Fruit fly (Drosophila melanogaster) whole organism, embryonic: ENCODE results near the gene CCHa2.

Experiments used
- Asciz ChIP-seq: fragments of 200-800 bp; sonication (Bioruptor generic); optimal IDR thresholded peaks from 2 replicates; lab custom pipeline; 2017; ENCODE audit warnings: missing biosample characterization, mild to moderate bottlenecking, missing genetic modification characterization, missing genetic modification reagents
- Atf6 ChIP-seq: fragments of 200-800 bp; sonication (Bioruptor generic); IDR thresholded peaks from 2 replicates; pipeline ENCODE4 v1.3.6; 2022; ENCODE audit warnings: missing biosample characterization, missing genetic modification characterization
- B-H2 ChIP-seq: fragments of 200-800 bp; sonication (Bioruptor generic); optimal IDR thresholded peaks from 2 replicates; lab custom pipeline; 2018; ENCODE audit warnings: missing biosample characterization, mild to moderate bottlenecking, missing genetic modification characterization
- CG10462 ChIP-seq: fragments of 200-800 bp; sonication (Bioruptor generic); optimal IDR thresholded peaks from 2 replicates; lab custom pipeline; 2016; ENCODE audit warnings: missing biosample characterization, missing genetic modification characterization
- CG11504 ChIP-seq: fragments of 200-800 bp; sonication (Bioruptor generic); optimal IDR thresholded peaks from 3 replicates; lab custom pipeline; 2019; ENCODE audit warnings: missing biosample characterization, mild to moderate bottlenecking, missing genetic modification characterization, moderate library complexity
- CG12391 ChIP-seq: fragments of 200-800 bp; sonication (Bioruptor generic); optimal IDR thresholded peaks from 3 replicates; lab custom pipeline; 2018; ENCODE audit warnings: missing biosample characterization, mild to moderate bottlenecking, missing genetic modification characterization, moderate library complexity
- CG12659 ChIP-seq: fragments of 200-800 bp; sonication (Bioruptor generic); optimal IDR thresholded peaks from 3 replicates; lab custom pipeline; 2017; ENCODE audit warnings: mild to moderate bottlenecking, missing biosample characterization, missing genetic modification reagents, missing genetic modification characterization
- CG13424 ChIP-seq: fragments of 200-800 bp; sonication (Bioruptor generic); optimal IDR thresholded peaks from 2 replicates; lab custom pipeline; 2019; ENCODE audit warnings: missing biosample characterization, mild to moderate bottlenecking, missing genetic modification characterization, moderate library complexity
- CG15601 ChIP-seq: fragments of 200-800 bp; sonication (Bioruptor generic); optimal IDR thresholded peaks from 3 replicates; lab custom pipeline; 2019; ENCODE audit warnings: missing biosample characterization, mild to moderate bottlenecking, missing genetic modification characterization, moderate library complexity
- CG17359 ChIP-seq: fragments of 200-800 bp; sonication (Bioruptor generic); optimal IDR thresholded peaks from 3 replicates; lab custom pipeline; 2018; ENCODE audit warnings: missing biosample characterization, mild to moderate bottlenecking, missing genetic modification characterization, moderate library complexity
- CG17568 ChIP-seq: fragments of 200-800 bp; sonication (Bioruptor generic); optimal IDR thresholded peaks from 2 replicates; lab custom pipeline; 2018; ENCODE audit warnings: missing biosample characterization, mild to moderate bottlenecking, missing genetic modification characterization, moderate library complexity
- CG18599 ChIP-seq: fragments of 200-800 bp; sonication (Bioruptor generic); optimal IDR thresholded peaks from 3 replicates; lab custom pipeline; 2017; ENCODE audit warnings: missing biosample characterization, missing genetic modification characterization, mild to moderate bottlenecking, moderate library complexity, missing genetic modification reagents
- CG18619 ChIP-seq: fragments of 200-800 bp; sonication (Bioruptor generic); optimal IDR thresholded peaks from 3 replicates; lab custom pipeline; 2017; ENCODE audit warnings: missing biosample characterization, mild to moderate bottlenecking, missing genetic modification characterization
- CG30431 ChIP-seq: fragments of 200-800 bp; sonication (Bioruptor generic); optimal IDR thresholded peaks from 2 replicates; lab custom pipeline; 2017; ENCODE audit warnings: missing biosample characterization, missing genetic modification characterization
- CG4360 ChIP-seq: fragments of 200-800 bp; sonication (Bioruptor generic); IDR thresholded peaks from 2 replicates; pipeline ENCODE4 v1.3.6; 2022; ENCODE audit warnings: missing biosample characterization, missing genetic modification characterization
- CG6765 ChIP-seq: fragments of 200-800 bp; sonication (Bioruptor generic); optimal IDR thresholded peaks from 3 replicates; lab custom pipeline; 2017; ENCODE audit warnings: missing biosample characterization, mild to moderate bottlenecking, missing genetic modification characterization
- CG7987 ChIP-seq: fragments of 200-800 bp; sonication (Bioruptor generic); optimal IDR thresholded peaks from 2 replicates; lab custom pipeline; 2018; ENCODE audit warnings: missing biosample characterization, mild to moderate bottlenecking, missing genetic modification characterization, moderate library complexity
- CG8290 ChIP-seq, 3 experiments: fragments of 200-800 bp; sonication (Bioruptor generic); optimal IDR thresholded peaks; 2 replicates each; lab custom pipeline; 2016 to 2019; ENCODE audit warnings: missing biosample characterization in 3 of 3, missing genetic modification characterization in 3 of 3, mild to moderate bottlenecking in 2 of 3, moderate library complexity in 1 of 3
- CG9437 ChIP-seq: fragments of 200-800 bp; sonication (Bioruptor generic); optimal IDR thresholded peaks from 2 replicates; lab custom pipeline; 2018; ENCODE audit warnings: missing biosample characterization, mild to moderate bottlenecking, missing genetic modification characterization
- CG9727 ChIP-seq: fragments of 200-800 bp; sonication (Bioruptor generic); optimal IDR thresholded peaks from 3 replicates; lab custom pipeline; 2017; ENCODE audit warnings: missing biosample characterization, mild to moderate bottlenecking, missing genetic modification characterization
- CG9817 ChIP-seq: fragments of 200-800 bp; sonication (Bioruptor generic); optimal IDR thresholded peaks from 2 replicates; lab custom pipeline; 2018; ENCODE audit warnings: missing biosample characterization, mild to moderate bottlenecking, missing genetic modification characterization, moderate library complexity
- Dip2 ChIP-seq: fragments of 200-800 bp; sonication (Bioruptor generic); IDR thresholded peaks from 2 replicates; pipeline ENCODE4 v1.3.6; 2022; ENCODE audit warnings: missing biosample characterization, missing genetic modification characterization
- E2f1 ChIP-seq: fragments of 200-800 bp; sonication (Bioruptor generic); IDR thresholded peaks from 2 replicates; pipeline ENCODE4 v1.3.6; 2022; ENCODE audit warnings: missing biosample characterization, missing genetic modification characterization
- E2f2 ChIP-seq: fragments of 200-800 bp; sonication (Bioruptor generic); IDR thresholded peaks from 2 replicates; pipeline ENCODE4 v1.3.6; 2022; ENCODE audit warnings: missing biosample characterization, missing genetic modification characterization
- Fer3 ChIP-seq: fragments of 200-800 bp; sonication (Bioruptor generic); optimal IDR thresholded peaks from 2 replicates; lab custom pipeline; 2018; ENCODE audit warnings: missing biosample characterization, mild to moderate bottlenecking, missing genetic modification characterization, moderate library complexity
- Hmr ChIP-seq: fragments of 200-800 bp; sonication (Bioruptor generic); optimal IDR thresholded peaks from 3 replicates; lab custom pipeline; 2017; ENCODE audit warnings: mild to moderate bottlenecking, missing biosample characterization, missing genetic modification reagents, missing genetic modification characterization
- Hr39 ChIP-seq: fragments of >200 bp; optimal IDR thresholded peaks from 2 replicates; lab custom pipeline; 2017
- Kr ChIP-seq: fragments of 200-800 bp; sonication (Bioruptor generic); optimal IDR thresholded peaks from 2 replicates; lab custom pipeline; 2017; ENCODE audit warnings: missing biosample characterization, mild to moderate bottlenecking, missing genetic modification characterization
- MESR4 ChIP-seq: fragments of 200-800 bp; sonication (Bioruptor generic); optimal IDR thresholded peaks from 2 replicates; lab custom pipeline; 2018; ENCODE audit warnings: missing biosample characterization, mild to moderate bottlenecking, missing genetic modification characterization, moderate library complexity
- Meics ChIP-seq: fragments of 200-800 bp; sonication (Bioruptor generic); optimal IDR thresholded peaks from 2 replicates; lab custom pipeline; 2017; ENCODE audit warnings: missing biosample characterization, mild to moderate bottlenecking, missing genetic modification characterization
- NfI ChIP-seq: fragments of 200-800 bp; sonication (Bioruptor generic); optimal IDR thresholded peaks from 3 replicates; lab custom pipeline; 2018; ENCODE audit warnings: missing biosample characterization, mild to moderate bottlenecking, missing genetic modification characterization, moderate library complexity
- PHDP ChIP-seq: fragments of 200-800 bp; sonication (Bioruptor generic); optimal IDR thresholded peaks from 3 replicates; lab custom pipeline; 2018; ENCODE audit warnings: missing biosample characterization, mild to moderate bottlenecking, missing genetic modification characterization, moderate library complexity
- Xrp1 ChIP-seq: fragments of 200-800 bp; sonication (Bioruptor generic); IDR thresholded peaks from 2 replicates; pipeline ENCODE4 v1.3.6; 2022; ENCODE audit warnings: missing biosample characterization, missing genetic modification characterization
- bab2 ChIP-seq: fragments of 200-800 bp; sonication (Bioruptor generic); optimal IDR thresholded peaks from 2 replicates; lab custom pipeline; 2016; ENCODE audit warnings: missing biosample characterization, missing genetic modification characterization
- disco-r ChIP-seq: fragments of 200-800 bp; sonication (Bioruptor generic); optimal IDR thresholded peaks from 2 replicates; lab custom pipeline; 2016; ENCODE audit warnings: missing biosample characterization, missing genetic modification characterization
- eve ChIP-seq, 2 experiments: fragments of >200 bp; optimal IDR thresholded peaks; 2 replicates each; lab custom pipeline; 2017; ENCODE audit warnings: missing biosample characterization in 2 of 2, missing genetic modification characterization in 2 of 2
- exex ChIP-seq: fragments of 200-800 bp; sonication (Bioruptor generic); optimal IDR thresholded peaks from 4 replicates; lab custom pipeline; 2018; ENCODE audit warnings: missing biosample characterization, mild to moderate bottlenecking, missing genetic modification characterization, moderate library complexity
- fd3F ChIP-seq: fragments of 200-800 bp; sonication (Bioruptor generic); optimal IDR thresholded peaks from 2 replicates; lab custom pipeline; 2018; ENCODE audit warnings: missing biosample characterization, mild to moderate bottlenecking, missing genetic modification characterization, moderate library complexity
- gem ChIP-seq: fragments of 200-800 bp; sonication (Bioruptor generic); optimal IDR thresholded peaks from 2 replicates; lab custom pipeline; 2019; ENCODE audit warnings: missing biosample characterization, mild to moderate bottlenecking, missing genetic modification characterization, moderate library complexity
- gro ChIP-seq: fragments of 200-800 bp; sonication (Bioruptor generic); optimal IDR thresholded peaks from 2 replicates; lab custom pipeline; 2016; ENCODE audit warnings: missing biosample characterization, missing genetic modification characterization
- ham ChIP-seq: fragments of 200-800 bp; sonication (Bioruptor generic); IDR thresholded peaks from 2 replicates; pipeline ENCODE4 v1.3.6; 2022; ENCODE audit warnings: missing biosample characterization, missing genetic modification characterization
- lab ChIP-seq: fragments of 200-800 bp; sonication (Bioruptor generic); optimal IDR thresholded peaks from 3 replicates; lab custom pipeline; 2017; ENCODE audit warnings: missing biosample characterization, missing genetic modification characterization, mild to moderate bottlenecking, moderate library complexity, missing genetic modification reagents
- mam ChIP-seq: fragments of 200-800 bp; sonication (Bioruptor generic); optimal IDR thresholded peaks from 3 replicates; lab custom pipeline; 2016; ENCODE audit warnings: missing biosample characterization, missing genetic modification characterization
- pho ChIP-seq: fragments of 200-800 bp; sonication (Bioruptor generic); optimal IDR thresholded peaks from 2 replicates; lab custom pipeline; 2016; ENCODE audit warnings: missing biosample characterization, missing genetic modification characterization
- sc ChIP-seq, 3 experiments: fragments of >200 bp in 2 of 3; fragments of 200-800 bp in 1 of 3; sonication (Bioruptor generic) in 1 of 3; optimal IDR thresholded peaks; 2 replicates in 2 of 3; 3 replicates in 1 of 3; lab custom pipeline; 2017; ENCODE audit warnings: mild to moderate bottlenecking in 1 of 3, missing biosample characterization in 1 of 3, missing genetic modification characterization in 1 of 3, missing genetic modification reagents in 1 of 3
- schlank ChIP-seq: fragments of 200-800 bp; sonication (Bioruptor generic); optimal IDR thresholded peaks from 2 replicates; lab custom pipeline; 2018; ENCODE audit warnings: missing biosample characterization, mild to moderate bottlenecking, missing genetic modification characterization
- sug ChIP-seq: fragments of 200-800 bp; optimal IDR thresholded peaks from 2 replicates; lab custom pipeline; 2019; ENCODE audit warnings: missing biosample characterization, mild to moderate bottlenecking, missing genetic modification characterization, moderate library complexity
- twi ChIP-seq: fragments of 200-800 bp; optimal IDR thresholded peaks from 2 replicates; lab custom pipeline; 2019; ENCODE audit warnings: missing biosample characterization, mild to moderate bottlenecking, missing genetic modification characterization, moderate library complexity
- wek ChIP-seq: fragments of 200-800 bp; sonication (Bioruptor generic); optimal IDR thresholded peaks from 3 replicates; lab custom pipeline; 2018; ENCODE audit warnings: missing biosample characterization, mild to moderate bottlenecking, missing genetic modification characterization, moderate library complexity

Gene CCHa2

DNA sequence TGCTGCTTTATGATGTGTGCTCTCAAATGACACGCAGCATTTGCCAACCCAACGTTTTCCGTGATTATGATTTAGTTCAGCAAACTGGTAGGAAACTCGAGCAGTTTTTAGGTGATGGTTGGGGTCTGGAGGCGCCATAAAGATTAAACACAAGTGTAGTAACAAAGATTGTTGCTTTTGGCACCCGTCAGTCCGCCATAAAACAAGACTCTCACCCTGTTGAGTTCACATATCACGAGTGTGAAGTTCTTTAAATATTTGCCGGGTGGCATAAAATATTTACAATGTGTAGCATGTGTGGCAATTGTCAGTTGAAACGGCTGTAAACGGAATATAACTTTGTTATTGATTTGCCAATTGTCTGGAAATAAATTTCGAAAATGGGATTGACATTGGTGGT is 46.7 kb upstream of the CCHa2 start (continued):
- TF ChIP-seq Asciz (GFP tag; lab: Kevin White, UChicago) (peak; percentile 27), eve (GFP tag; optimal IDR thresholded peaks at IDR 0.05; lab: Kevin White, UChicago) (peak in 1 of 2 experiments; percentile 18), Hmr (GFP tag; lab: Kevin White, UChicago) (peak; percentile 61), E2f2 (GFP tag; lab: Robert Waterston, UW) (peak; percentile 8; the same call in 1 of the 2 replicates), CG12659 (GFP tag; lab: Kevin White, UChicago) (peak; percentile 21), gem (tag; lab: Kevin White, UChicago) (peak; percentile 35), pho (GFP tag; lab: Kevin White, UChicago) (no peak), bab2 (GFP tag; lab: Kevin White, UChicago) (no peak), Hr39 (lab: Kevin White, UChicago) (no peak), Dip2 (GFP tag; lab: Robert Waterston, UW) (no peak), CG18619 (peak; percentile 15), lab (GFP tag; lab: Kevin White, UChicago) (peak; percentile 20), Xrp1 (GFP tag; lab: Robert Waterston, UW) (no peak), MESR4 (GFP tag; lab: Kevin White, UChicago) (no peak), CG9437 (no peak), CG18599 (GFP tag; lab: Kevin White, UChicago) (peak; percentile 20), CG15601 (peak; percentile 19), Kr (no peak), mam (GFP tag; lab: Kevin White, UChicago) (no peak), CG8290 (GFP tag; optimal IDR thresholded peaks at IDR 0.05; lab: Kevin White, UChicago) (no peak), CG8290 (tag; optimal IDR thresholded peaks at IDR 0.05; lab: Kevin White, UChicago) (peak in 1 of 2 experiments; percentile 59), disco-r (GFP tag; lab: Kevin White, UChicago) (peak; percentile 17), CG13424 (tag; lab: Kevin White, UChicago) (peak; percentile 19), schlank (peak; percentile 7), Fer3 (tag; lab: Kevin White, UChicago) (peak; percentile 24), CG11504 (tag; lab: Kevin White, UChicago) (peak; percentile 20), CG9817 (tag; lab: Kevin White, UChicago) (peak; percentile 0), gro (peak; percentile 17), E2f1 (GFP tag; lab: Robert Waterston, UW) (no peak), wek (GFP tag; lab: Kevin White, UChicago) (peak; percentile 21), sug (tag; lab: Kevin White, UChicago) (peak; percentile 63), CG12391 (tag; lab: Kevin White, UChicago) (no peak), B-H2 (GFP tag; lab: Kevin White, UChicago) (peak; percentile 17), CG17359 (tag; lab: Kevin White, UChicago) (peak; percentile 18), CG9727 (GFP tag; lab: Kevin White, UChicago) (no peak), Meics (peak; percentile 41), fd3F (GFP tag; lab: Kevin White, UChicago) (peak; percentile 28), twi (tag; lab: Kevin White, UChicago) (peak; percentile 35), PHDP (peak; percentile 67), CG17568 (GFP tag; lab: Kevin White, UChicago) (peak; percentile 43), CG7987 (GFP tag; lab: Kevin White, UChicago) (peak; percentile 45), Atf6 (GFP tag; lab: Robert Waterston, UW) (0 out of 2 replicates have a peak, but pooled peaks have one; percentile 11), sc (optimal IDR thresholded peaks at IDR 0.05; lab: Kevin White, UChicago) (no peak), sc (GFP tag; optimal IDR thresholded peaks at IDR 0.05; lab: Kevin White, UChicago) (no peak), NfI (GFP tag; lab: Kevin White, UChicago) (peak; percentile 8), ham (GFP tag; lab: Robert Waterston, UW) (no peak), exex (tag; lab: Kevin White, UChicago) (no peak), CG6765 (GFP tag; lab: Kevin White, UChicago) (peak; percentile 12), CG4360 (GFP tag; lab: Robert Waterston, UW) (no peak), CG10462 (GFP tag; lab: Kevin White, UChicago) (no peak), CG30431 (no peak)
